Worm (Caenorhabditis elegans) whole organism, midembryonic: Measurements from ENCODE around the gene srh-212.

Source experiments
- T22C8.4 ChIP-seq: fragments of 200-800 bp; sonication (Bioruptor generic); IDR thresholded peaks from 2 replicates; pipeline ENCODE4 v1.3.6; 2022; ENCODE audit warnings: missing genetic modification characterization, missing compliant biosample characterization
- flt-1 ChIP-seq: fragments of 200-800 bp; sonication (Bioruptor generic); IDR thresholded peaks from 2 replicates; pipeline ENCODE4 v1.3.6; 2022; ENCODE audit warnings: missing genetic modification characterization, missing compliant biosample characterization
- med-1 ChIP-seq: sonication (generic microtip); optimal IDR thresholded peaks from 2 replicates; lab custom pipeline; 2017; ENCODE audit warnings: missing genetic modification characterization, mild to moderate bottlenecking, missing compliant biosample characterization, antibody characterized with exemption, missing genetic modification reagents; ENCODE audit not compliant: insufficient read depth
- tab-1 ChIP-seq: fragments of 200-800 bp; sonication (Bioruptor generic); IDR thresholded peaks from 2 replicates; pipeline ENCODE4 v1.3.6; 2022; ENCODE audit warnings: missing genetic modification characterization, missing compliant biosample characterization
- ztf-23 ChIP-seq: fragments of 200-800 bp; sonication (Bioruptor generic); IDR thresholded peaks from 2 replicates; pipeline ENCODE4 v1.3.6; 2022; ENCODE audit warnings: missing genetic modification reagents, missing genetic modification characterization, missing compliant biosample characterization
- ztf-29 ChIP-seq: fragments of 200-800 bp; sonication (Bioruptor generic); IDR thresholded peaks from 2 replicates; pipeline ENCODE4 v1.3.6; 2022; ENCODE audit warnings: missing genetic modification reagents, missing genetic modification characterization, missing compliant biosample characterization

- no peak for TF ChIP-seq T22C8.4
- TF ChIP-seq flt-1, result no peak
- TF ChIP-seq tab-1 (GFP tag; lab: Robert Waterston, UW), result no peak
- TF ChIP-seq ztf-29 (GFP tag; lab: Robert Waterston, UW), result no peak
- no peak for TF ChIP-seq med-1
- TF ChIP-seq ztf-23 (GFP tag; lab: Robert Waterston, UW), result no peak
Observed at ce11 chrV:3616844-3617243, 19.9 kb upstream of the srh-212 start.
